Fruit fly (Drosophila melanogaster) whole organism, pupa: Measurements from ENCODE around the gene RpL30.

Experiments used
- CG12605 ChIP-seq: fragments of 200-800 bp; sonication (Bioruptor generic); IDR thresholded peaks from 2 replicates; pipeline ENCODE4 v1.3.6; 2022; ENCODE audit warnings: missing biosample characterization, missing genetic modification characterization
- CG13204 ChIP-seq: fragments of 200-800 bp; sonication (Bioruptor generic); optimal IDR thresholded peaks from 2 replicates; lab custom pipeline; 2018; ENCODE audit warnings: missing biosample characterization, mild to moderate bottlenecking, missing genetic modification characterization, moderate library complexity
- CG14655 ChIP-seq: fragments of 200-800 bp; sonication (Bioruptor generic); optimal IDR thresholded peaks from 3 replicates; lab custom pipeline; 2017; ENCODE audit warnings: mild to moderate bottlenecking, missing biosample characterization, missing genetic modification reagents, missing genetic modification characterization
- CG15710 ChIP-seq: fragments of 200-800 bp; sonication (Bioruptor generic); optimal IDR thresholded peaks from 2 replicates; lab custom pipeline; 2018; ENCODE audit warnings: missing biosample characterization, mild to moderate bottlenecking, missing genetic modification characterization, moderate library complexity
- CG17806 ChIP-seq: fragments of 200-800 bp; sonication (Bioruptor generic); optimal IDR thresholded peaks from 2 replicates; lab custom pipeline; 2018; ENCODE audit warnings: missing biosample characterization, mild to moderate bottlenecking, missing genetic modification characterization, moderate library complexity
- CG32121 ChIP-seq: fragments of 200-800 bp; sonication (Bioruptor generic); IDR thresholded peaks from 2 replicates; pipeline ENCODE4 v1.3.6; 2022; ENCODE audit warnings: missing biosample characterization, missing genetic modification characterization
- CG34367 ChIP-seq: fragments of 200-800 bp; sonication (Bioruptor generic); optimal IDR thresholded peaks from 2 replicates; lab custom pipeline; 2018; ENCODE audit warnings: missing biosample characterization, mild to moderate bottlenecking, missing genetic modification characterization
- CG4496 ChIP-seq: fragments of 200-800 bp; sonication (Bioruptor generic); IDR thresholded peaks from 3 replicates; pipeline ENCODE4 v1.3.6; 2022; ENCODE audit warnings: missing biosample characterization, missing genetic modification characterization
- CG8159 ChIP-seq: fragments of 200-800 bp; sonication (Bioruptor generic); optimal IDR thresholded peaks from 3 replicates; lab custom pipeline; 2018; ENCODE audit warnings: missing biosample characterization, mild to moderate bottlenecking, missing genetic modification characterization, moderate library complexity
- CG8301 ChIP-seq: fragments of 200-800 bp; sonication (Bioruptor generic); optimal IDR thresholded peaks from 2 replicates; lab custom pipeline; 2018; ENCODE audit warnings: missing biosample characterization, mild to moderate bottlenecking, missing genetic modification characterization
- CG9948 ChIP-seq: fragments of 200-800 bp; sonication (Bioruptor generic); optimal IDR thresholded peaks from 2 replicates; lab custom pipeline; 2018; ENCODE audit warnings: missing biosample characterization, mild to moderate bottlenecking, missing genetic modification characterization, moderate library complexity
- Ets98B ChIP-seq: fragments of 200-800 bp; sonication (Bioruptor generic); IDR thresholded peaks from 2 replicates; pipeline ENCODE4 v1.3.6; 2022; ENCODE audit warnings: missing biosample characterization, missing genetic modification characterization
- Pif1A ChIP-seq: fragments of 200-800 bp; sonication (Bioruptor generic); optimal IDR thresholded peaks from 3 replicates; lab custom pipeline; 2016; ENCODE audit warnings: missing biosample characterization, missing genetic modification characterization
- Pif1B ChIP-seq: fragments of 200-800 bp; sonication (Bioruptor generic); optimal IDR thresholded peaks from 3 replicates; lab custom pipeline; 2016; ENCODE audit warnings: missing biosample characterization, missing genetic modification characterization
- fd96Ca ChIP-seq: fragments of 200-800 bp; sonication (Bioruptor generic); IDR thresholded peaks from 3 replicates; pipeline ENCODE4 v1.3.6; 2022; ENCODE audit warnings: missing biosample characterization, missing genetic modification characterization
- gl ChIP-seq: fragments of 200-800 bp; sonication (Bioruptor generic); optimal IDR thresholded peaks from 2 replicates; lab custom pipeline; 2018; ENCODE audit warnings: missing biosample characterization, mild to moderate bottlenecking, missing genetic modification characterization
- rn ChIP-seq: fragments of 200-800 bp; sonication (Bioruptor generic); IDR thresholded peaks from 2 replicates; pipeline ENCODE4 v1.3.6; 2022; ENCODE audit warnings: missing biosample characterization, missing genetic modification characterization

Gene RpL30

dm6 chr2L:18967897-18968296, 41.2 kb downstream of the RpL30 start:
- TF ChIP-seq gl (tag; lab: Kevin White, UChicago), result no peak
- no peak for TF ChIP-seq Pif1A
- TF ChIP-seq CG14655 (GFP tag; lab: Kevin White, UChicago), result no peak
- TF ChIP-seq CG17806 (tag; lab: Kevin White, UChicago), result no peak
- no peak for TF ChIP-seq CG13204 (GFP tag; lab: Kevin White, UChicago)
- no peak for TF ChIP-seq CG15710 (tag; lab: Kevin White, UChicago)
- no peak for TF ChIP-seq Ets98B (GFP tag; lab: Robert Waterston, UW)

DNA sequence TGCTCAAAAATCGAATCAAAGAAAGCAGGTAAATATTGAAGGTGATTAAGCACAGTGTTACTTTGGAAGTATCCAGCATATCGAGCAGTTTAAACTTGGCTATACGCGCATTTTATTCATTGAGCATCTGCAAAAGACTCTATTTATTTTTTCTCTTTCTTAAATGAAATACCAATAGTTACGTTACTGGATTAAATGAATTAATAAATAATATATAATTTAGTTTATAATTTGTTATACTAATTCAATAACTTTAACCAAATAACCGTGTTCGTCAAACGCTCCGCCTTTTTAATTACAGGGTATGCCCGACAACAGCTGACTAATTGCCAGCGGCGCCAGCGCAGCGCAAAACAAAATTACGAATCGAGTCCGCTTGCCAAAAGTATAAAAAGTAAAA, 42.3 kb downstream of the RpL30 start:
- peak; percentile 49 for TF ChIP-seq Ets98B (GFP tag; lab: Robert Waterston, UW)
- peak; percentile 56; the same call in 1 of the 2 replicates for TF ChIP-seq CG32121 (GFP tag; lab: Robert Waterston, UW)
- TF ChIP-seq CG4496, result peak; percentile 58; the same call in 1 of the 3 replicates
- TF ChIP-seq Pif1A, result no peak
- TF ChIP-seq Pif1B, result no peak
- TF ChIP-seq CG17806 (tag; lab: Kevin White, UChicago), result peak; percentile 0
- 0 out of 3 replicates have a peak, but pooled peaks have one; percentile 14 for TF ChIP-seq fd96Ca
- no peak for TF ChIP-seq rn (GFP tag; lab: Robert Waterston, UW)

- TF ChIP-seq CG8301 (tag; lab: Kevin White, UChicago), result peak; percentile 37
- peak; percentile 79 for TF ChIP-seq Ets98B (GFP tag; lab: Robert Waterston, UW)
- TF ChIP-seq Pif1A, result no peak
- peak; percentile 62 for TF ChIP-seq CG17806 (tag; lab: Kevin White, UChicago)
- TF ChIP-seq CG9948 (tag; lab: Kevin White, UChicago), result peak; percentile 47
- peak; percentile 57; the same call in 2 of the 3 replicates for TF ChIP-seq fd96Ca
- TF ChIP-seq CG12605 (GFP tag; lab: Robert Waterston, UW), result peak; percentile 85
- TF ChIP-seq gl (tag; lab: Kevin White, UChicago), result no peak
- peak; percentile 84 for TF ChIP-seq CG32121 (GFP tag; lab: Robert Waterston, UW)
- peak; percentile 38 for TF ChIP-seq CG15710 (tag; lab: Kevin White, UChicago)
- no peak for TF ChIP-seq CG34367 (tag; lab: Kevin White, UChicago)
- peak; percentile 88 for TF ChIP-seq CG4496
- peak; percentile 53 for TF ChIP-seq CG14655 (GFP tag; lab: Kevin White, UChicago)
- no peak for TF ChIP-seq Pif1B
- TF ChIP-seq CG8159 (tag; lab: Kevin White, UChicago), result peak; percentile 56
These were observed 42.9 kb downstream of the RpL30 start for dm6 chr2L:18966214-18966556.

dm6 chr2L:18965367-18966213, 43.5 kb downstream of the RpL30 start:
- TF ChIP-seq fd96Ca (no peak), CG9948 (tag; lab: Kevin White, UChicago) (peak; percentile 4)
